Fruit fly (Drosophila melanogaster) whole organism: ENCODE results near the gene CG32507.

Experiments used
- CG8478 ChIP-seq: fragments of >200 bp; optimal IDR thresholded peaks from 2 replicates; lab custom pipeline; 2018; ENCODE audit warnings: inconsistent platforms
- Dll ChIP-seq: fragments of >200 bp; optimal IDR thresholded peaks from 2 replicates; lab custom pipeline; 2017
- EcR ChIP-seq, 2 experiments: fragments of >200 bp; optimal IDR thresholded peaks; 2 replicates each; lab custom pipeline; 2017; ENCODE audit warnings: missing biosample characterization in 2 of 2, missing genetic modification characterization in 2 of 2, missing genetic modification reagents in 2 of 2
- pan ChIP-seq: fragments of >200 bp; optimal IDR thresholded peaks from 2 replicates; lab custom pipeline; 2017
- psq ChIP-seq: fragments of >200 bp; optimal IDR thresholded peaks from 2 replicates; lab custom pipeline; 2017
- usp ChIP-seq: fragments of >200 bp; optimal IDR thresholded peaks from 2 replicates; lab custom pipeline; 2017; ENCODE audit warnings: missing biosample characterization, missing genetic modification characterization, mixed read lengths

DNA sequence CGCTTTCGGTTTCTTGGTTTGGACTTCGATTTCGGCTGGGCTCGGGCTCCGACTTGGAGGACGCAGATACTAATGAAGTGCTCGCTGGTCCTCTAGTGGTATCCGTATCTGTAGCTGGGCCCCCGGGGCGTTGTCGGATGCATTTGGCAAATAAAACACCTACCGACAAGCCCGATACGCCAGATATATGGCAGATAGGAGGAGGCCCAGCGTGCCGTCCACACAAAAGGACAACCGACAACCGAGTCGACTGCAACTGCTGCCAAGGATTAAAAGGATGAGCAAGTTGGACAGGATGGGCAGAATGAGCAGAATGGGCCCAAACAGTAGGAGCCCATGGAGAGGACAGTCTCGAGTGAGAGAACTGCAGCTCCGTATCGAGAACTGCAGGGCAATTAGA is 41.4 kb downstream of the CG32507 start:
- no peak for TF ChIP-seq EcR (GFP tag; optimal IDR thresholded peaks at IDR 0.05; lab: Kevin White, UChicago)
- no peak for TF ChIP-seq CG8478 (lab: Kevin White, UChicago)
- TF ChIP-seq pan: no peak
- TF ChIP-seq usp (GFP tag; lab: Kevin White, UChicago): no peak
- no peak for TF ChIP-seq psq (lab: Kevin White, UChicago)
- TF ChIP-seq Dll: no peak
